Fruit fly (Drosophila melanogaster): ENCODE results near the gene bor.

DNA sequence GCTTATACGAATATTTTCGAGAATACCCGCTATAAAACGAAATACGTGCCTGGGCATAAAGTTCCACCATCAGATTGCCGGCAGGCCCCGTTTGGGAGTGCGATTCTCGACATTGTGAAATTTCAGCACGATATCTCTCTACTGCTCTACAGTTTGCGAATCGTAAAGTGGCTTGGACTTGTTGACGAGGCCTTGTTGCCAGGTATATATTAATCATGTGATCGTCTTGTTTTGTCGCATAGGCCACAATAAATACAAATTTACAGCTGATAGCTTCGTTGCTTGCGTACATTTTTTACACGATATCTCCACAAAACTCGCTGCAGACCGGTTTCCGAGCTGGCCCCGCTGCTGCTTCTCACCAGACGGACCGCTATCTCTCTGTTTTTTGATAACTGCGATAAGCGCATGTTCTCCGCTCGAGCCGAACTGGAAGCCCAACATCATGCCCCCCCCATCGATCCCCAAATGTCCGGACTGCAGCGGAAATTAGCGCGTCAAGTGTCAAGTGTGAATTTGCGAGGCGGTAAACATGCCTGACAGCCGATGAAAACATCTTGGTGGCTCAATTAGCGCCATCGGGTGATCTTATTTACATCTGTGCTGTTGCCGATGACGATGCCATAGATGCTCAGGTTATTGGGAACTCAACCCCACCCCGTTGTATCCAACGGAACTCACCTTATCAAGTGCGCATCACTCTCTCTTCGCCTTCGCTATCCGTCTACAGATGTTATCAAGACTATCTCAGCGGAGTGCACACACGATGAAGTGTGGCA is 45.6 kb upstream of the bor start:
- TF ChIP-seq EcR (GFP tag; optimal IDR thresholded peaks at IDR 0.05) (no peak), CG32121 (GFP tag; IDR thresholded peaks at IDR 0.05) (peak; percentile 30; the same call in 1 of the 2 replicates), CG34367 (tag; optimal IDR thresholded peaks at IDR 0.05) (no peak), CG12605 (GFP tag; IDR thresholded peaks at IDR 0.05) (0 out of 2 replicates have a peak, but pooled peaks have one; percentile 17), Pif1B (GFP tag; optimal IDR thresholded peaks at IDR 0.05) (no peak), CG13204 (GFP tag; optimal IDR thresholded peaks at IDR 0.05) (peak; percentile 67), CG17806 (tag; optimal IDR thresholded peaks at IDR 0.05) (no peak), Snoo (tag; optimal IDR thresholded peaks at IDR 0.05) (no peak), fd96Ca (GFP tag; IDR thresholded peaks at IDR 0.05) (no peak), CG15710 (tag; optimal IDR thresholded peaks at IDR 0.05) (peak; percentile 10), CG9948 (tag; optimal IDR thresholded peaks at IDR 0.05) (no peak)

All from whole organism, pupa.